Fruit fly (Drosophila melanogaster) ovary, adult (tissue): ENCODE results near the gene CG32161.

Experiments
- CG17801 ChIP-seq: fragments of 200-800 bp; optimal IDR thresholded peaks from 2 replicates; lab custom pipeline; 2019; ENCODE audit warnings: missing biosample characterization, mild to moderate bottlenecking, missing genetic modification characterization, moderate library complexity; ENCODE audit not compliant: partially characterized antibody

CG32161 gene

DNA sequence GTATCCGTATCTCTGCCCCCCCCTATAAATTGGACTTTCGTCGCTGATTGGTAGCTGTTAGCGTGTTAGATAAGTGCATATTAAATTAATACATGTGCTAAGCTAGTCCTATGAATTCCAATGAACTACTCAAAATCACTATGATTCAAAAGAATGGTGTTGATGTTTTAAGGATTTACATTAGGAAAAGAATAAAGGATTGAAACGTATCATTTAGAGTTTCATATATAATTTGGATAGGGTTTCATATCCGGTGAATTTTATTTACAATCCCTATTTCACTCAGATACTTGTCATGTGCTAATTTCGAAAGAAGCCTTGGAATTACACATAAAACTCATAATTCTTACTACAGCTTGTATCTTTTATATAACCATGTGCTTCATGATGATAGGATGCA is 14.3 kb downstream of the CG32161 start, which contains the start of gene CG13029:
TSS of gene CG13029 (plus strand) at position 301 of the 400 bp plus-strand sequence.
- TF ChIP-seq CG17801 = no peak

DNA sequence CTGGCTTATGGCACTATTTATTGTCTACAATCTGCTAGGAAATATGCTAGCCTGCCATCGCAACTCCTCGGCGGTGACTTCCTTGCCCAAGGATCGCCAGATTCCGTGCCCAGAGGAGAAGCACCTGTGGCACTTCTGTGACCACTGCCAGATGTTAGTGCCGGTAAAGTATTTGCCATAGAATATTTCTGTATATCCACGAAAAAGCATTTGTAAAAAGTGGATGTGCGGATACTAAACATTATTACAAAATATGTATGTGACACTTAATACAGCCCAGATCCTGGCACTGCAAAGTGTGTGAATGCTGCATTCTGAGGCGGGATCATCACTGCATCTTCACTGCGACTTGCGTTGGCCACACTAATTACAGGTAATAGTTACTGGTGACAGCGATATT is 14.9 kb downstream of the CG32161 start:
- TF ChIP-seq CG17801 = no peak

DNA sequence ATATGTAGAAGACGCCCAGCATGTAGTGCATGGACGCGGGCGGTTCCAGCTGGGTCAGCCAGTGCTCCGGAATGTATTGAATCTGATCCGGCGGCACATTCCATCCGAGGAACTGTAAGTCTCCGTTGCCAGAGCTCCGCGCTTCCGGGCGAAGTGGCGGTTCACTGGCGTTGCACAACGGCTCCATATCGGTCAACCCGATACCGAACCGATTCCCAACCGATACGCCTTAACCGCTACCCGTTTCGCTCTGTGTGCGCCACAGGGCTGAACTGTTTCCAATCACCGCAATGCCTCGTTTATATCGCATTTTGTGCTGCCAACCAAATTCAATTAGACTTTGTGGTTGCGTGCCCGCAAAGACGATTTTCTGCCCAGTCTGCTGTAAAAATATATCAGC is 16.3 kb downstream of the CG32161 start, which contains the start of gene Rh4:
TSS of gene Rh4 (minus strand) at position 234 of the 400 bp plus-strand sequence.
- no peak for TF ChIP-seq CG17801

DNA sequence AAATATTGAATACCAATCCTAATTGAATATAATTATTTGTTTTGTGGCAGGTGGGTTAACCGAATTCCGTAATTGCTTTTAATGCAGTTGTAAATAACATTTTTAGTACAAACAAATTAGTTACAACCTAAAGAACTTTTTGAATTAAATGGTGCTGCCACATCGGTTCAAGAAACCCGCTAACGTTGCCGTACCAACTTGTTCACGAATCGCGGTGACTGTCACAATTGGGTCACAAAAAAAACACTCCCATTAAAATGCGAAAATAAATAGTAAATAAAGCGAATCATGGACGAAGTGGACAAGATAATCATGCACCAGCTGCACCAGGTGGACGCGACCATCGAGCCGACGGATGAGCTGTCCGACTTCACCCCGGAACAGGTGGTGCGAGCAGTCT is 16.9 kb downstream of the CG32161 start, which contains the start of gene CG9951:
TSS of gene CG9951 (plus strand) at position 207 of the 400 bp plus-strand sequence.
- no peak for TF ChIP-seq CG17801

DNA sequence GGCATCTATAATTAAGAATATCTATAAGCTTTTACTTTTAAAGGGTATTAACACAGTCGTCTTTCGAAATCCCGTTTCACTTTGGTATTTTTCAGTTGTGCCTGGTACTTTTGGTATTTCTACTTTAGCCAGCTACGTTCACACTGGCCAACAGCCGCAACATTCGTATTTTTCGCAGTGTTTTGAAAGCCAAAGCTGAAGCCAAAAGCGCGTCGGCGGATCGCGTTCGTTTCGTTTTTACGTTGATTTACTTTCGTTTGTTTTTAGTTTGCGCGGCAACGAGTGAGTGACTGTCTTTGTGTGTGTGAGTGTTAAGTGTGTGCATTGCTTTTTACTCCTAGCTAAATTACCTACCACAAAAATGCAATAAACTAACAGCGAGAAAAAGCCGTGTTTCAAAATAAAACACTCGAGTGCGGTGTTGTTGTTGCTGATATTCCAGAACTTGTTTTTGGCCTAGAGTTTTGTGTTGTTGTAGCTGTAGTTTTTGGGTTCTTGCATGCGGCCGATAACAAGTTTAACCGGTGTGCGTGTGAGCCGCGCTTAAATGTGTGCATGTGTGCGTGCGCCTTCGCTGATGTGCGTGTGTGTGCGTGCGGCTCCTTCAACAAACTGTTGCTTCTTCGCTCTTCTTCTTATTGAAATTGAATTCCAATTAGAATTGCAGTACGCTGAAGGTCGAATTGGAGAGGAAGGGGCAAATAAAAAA is 19.2 kb downstream of the CG32161 start, which contains the start of gene Lmpt:
TSS of gene Lmpt (plus strand) at position 173 of the 709 bp plus-strand sequence.
- peak; percentile 62 for TF ChIP-seq CG17801

DNA sequence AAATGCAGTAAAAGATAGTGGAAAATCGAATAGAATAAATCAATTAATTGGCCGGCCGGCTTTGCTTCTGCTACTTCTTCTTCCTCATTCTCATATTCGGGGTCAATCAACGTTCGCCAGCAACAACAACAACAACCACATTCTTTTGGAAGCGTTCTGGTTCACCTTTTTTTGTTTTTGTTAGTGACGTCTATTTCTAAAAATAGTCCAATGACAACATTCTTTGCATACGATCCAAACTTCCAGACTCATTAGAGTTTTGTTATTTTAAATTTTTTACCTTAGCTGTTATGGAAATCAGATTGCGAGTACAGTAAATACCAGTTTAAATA is 19.8 kb downstream of the CG32161 start:
- TF ChIP-seq CG17801 = no peak

DNA sequence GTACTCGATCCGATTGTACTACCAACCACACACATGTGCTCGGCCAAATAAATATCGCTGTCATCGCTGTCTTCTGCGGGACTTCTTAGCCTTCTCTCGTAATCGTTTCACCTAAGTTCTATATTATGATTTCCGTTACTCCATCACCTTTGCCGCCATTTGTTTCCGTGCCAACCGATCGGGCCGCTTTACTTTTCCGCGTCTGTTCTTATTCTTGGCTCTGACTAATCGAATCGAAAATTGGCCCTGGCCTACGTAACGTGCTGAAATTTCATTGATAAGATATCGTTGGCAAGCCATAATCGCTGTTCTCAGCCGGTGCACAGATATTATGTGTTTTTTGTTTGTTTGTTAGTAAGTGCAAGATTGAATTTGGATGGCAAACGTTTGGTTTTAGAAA is 21.2 kb downstream of the CG32161 start:
- no peak for TF ChIP-seq CG17801

DNA sequence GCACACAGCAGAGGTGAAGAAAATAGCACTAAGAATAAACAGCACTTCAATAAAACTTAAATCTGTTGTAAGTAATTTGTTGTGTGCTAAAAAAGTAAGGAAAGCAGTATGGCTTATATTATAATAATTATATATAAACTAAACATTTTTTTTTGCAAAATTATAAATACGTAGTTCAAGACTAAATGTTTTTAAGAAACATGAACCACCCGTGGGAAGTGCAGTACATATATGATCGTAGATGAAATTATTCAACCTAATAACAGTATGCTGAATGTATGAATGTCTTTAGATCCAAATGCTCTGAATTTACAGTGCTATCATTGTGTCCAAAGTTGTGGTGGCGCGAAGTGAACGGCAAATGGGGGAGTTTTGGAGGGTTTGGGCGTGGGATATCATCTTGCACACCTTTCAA is 24.7 kb downstream of the CG32161 start:
- no peak for TF ChIP-seq CG17801

DNA sequence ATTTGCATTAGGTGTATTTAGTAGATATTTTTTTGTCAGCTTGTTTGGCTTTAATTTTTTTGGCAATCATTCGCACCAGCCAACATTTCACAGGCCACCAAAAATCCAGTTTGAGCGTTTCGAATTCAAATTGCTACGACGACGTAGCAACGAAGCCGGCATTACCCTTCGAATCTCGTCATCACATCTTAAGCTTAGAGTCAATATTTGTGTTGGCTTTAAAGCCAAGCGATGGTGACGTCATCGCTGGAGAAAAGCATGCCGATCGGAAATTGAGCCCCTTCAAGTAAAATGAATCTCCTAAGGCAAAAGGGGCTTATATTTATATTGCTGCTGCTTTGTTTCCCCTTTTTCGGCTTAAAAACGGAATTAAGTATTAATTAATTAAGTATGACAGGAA is 25.6 kb downstream of the CG32161 start:
- TF ChIP-seq CG17801 = no peak

DNA sequence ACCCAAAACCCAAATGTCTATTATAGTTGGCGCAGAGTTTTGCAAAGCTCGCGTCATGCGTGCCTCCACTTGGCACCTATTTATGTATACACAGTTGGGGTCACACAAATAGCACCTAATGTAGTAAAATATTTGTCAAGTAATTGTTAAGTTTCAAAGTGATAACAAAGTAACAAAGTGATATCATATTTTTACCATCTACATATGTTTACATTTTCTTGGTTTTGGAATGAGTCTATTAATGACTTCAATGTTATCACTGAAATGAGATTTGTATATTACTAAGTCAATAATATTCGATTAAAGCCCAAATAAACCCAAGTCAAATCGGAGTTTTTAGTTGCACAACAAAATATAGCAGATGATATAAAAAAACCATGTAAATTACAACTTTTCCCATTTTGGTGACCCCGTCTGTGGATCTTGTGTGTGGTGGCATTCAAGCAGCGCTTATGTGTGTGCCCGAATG is 26.5 kb downstream of the CG32161 start:
- no peak for TF ChIP-seq CG17801

DNA sequence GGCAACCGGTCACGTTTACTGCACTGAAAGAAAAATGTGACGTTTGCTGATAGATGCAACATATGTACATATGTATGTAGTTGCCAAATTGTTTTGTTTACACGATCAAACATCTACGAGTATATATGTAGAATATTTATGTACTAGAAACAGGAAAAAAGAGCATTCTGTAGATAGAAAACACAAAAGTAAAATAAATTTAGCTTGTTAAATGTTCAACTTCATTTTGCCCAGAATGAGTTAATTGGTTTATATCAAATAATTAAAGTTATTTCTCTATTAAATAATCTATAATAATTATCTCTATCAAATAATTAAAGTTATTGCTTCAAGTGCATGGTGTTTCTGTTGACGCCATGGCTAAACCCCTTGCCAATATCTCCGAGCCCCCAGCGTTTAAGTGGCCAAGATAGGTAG is 27.1 kb downstream of the CG32161 start:
- TF ChIP-seq CG17801 = no peak

DNA sequence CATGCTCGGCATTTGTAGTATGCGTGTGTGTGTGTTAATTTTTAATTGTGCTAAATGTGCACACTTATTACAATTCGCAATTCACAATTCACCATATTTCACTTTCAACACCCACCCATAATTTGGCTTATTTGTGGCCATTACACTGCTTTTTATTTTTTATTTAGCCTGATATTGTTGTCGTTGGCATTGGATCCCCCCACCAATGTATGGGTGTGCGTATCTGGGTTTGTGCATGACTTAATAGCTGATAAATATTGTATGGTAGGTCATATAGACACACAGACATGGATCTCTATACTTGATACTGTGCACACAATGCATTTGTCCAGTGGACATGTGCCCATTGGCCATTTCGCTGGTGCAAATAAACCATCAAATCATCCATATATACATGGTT is 27.7 kb downstream of the CG32161 start:
- TF ChIP-seq CG17801 = no peak

DNA sequence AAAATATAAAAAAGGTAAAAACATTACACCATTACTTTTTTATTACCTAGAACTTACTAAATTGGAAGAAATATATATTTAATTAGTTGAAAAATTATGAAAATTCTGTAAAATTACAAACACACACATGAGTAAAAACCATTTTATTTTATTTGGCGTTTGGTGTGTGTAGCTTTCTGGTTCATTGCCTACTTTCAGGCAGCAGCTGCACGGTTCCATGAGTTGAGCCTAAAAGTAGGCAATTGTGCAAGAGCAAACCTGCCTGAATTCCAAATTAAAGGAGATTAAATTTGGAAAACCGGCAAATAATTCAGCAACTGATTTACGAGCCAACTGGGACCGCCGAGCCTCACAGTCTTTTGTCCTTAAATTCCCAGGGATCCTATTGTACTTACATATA is 29.5 kb downstream of the CG32161 start:
- TF ChIP-seq CG17801 = no peak

DNA sequence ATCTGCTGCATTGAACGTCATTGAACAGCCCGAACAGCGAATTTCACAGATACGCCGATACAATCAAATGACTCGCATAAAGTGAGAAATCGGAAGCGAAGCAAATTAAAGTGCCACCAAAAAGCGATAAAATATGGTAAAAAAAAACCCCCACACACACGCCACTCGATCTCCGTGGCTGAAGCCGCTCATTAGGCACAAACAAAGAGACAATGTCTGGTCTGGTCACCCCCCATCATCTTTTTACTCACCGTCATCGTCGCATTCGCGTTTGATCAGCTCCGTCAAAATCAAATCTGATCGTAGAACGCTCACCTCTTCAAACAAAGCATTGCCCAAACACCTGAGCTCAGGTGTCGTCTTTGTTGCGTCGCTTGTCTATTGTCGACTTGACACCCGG is 29.9 kb downstream of the CG32161 start:
- no peak for TF ChIP-seq CG17801

DNA sequence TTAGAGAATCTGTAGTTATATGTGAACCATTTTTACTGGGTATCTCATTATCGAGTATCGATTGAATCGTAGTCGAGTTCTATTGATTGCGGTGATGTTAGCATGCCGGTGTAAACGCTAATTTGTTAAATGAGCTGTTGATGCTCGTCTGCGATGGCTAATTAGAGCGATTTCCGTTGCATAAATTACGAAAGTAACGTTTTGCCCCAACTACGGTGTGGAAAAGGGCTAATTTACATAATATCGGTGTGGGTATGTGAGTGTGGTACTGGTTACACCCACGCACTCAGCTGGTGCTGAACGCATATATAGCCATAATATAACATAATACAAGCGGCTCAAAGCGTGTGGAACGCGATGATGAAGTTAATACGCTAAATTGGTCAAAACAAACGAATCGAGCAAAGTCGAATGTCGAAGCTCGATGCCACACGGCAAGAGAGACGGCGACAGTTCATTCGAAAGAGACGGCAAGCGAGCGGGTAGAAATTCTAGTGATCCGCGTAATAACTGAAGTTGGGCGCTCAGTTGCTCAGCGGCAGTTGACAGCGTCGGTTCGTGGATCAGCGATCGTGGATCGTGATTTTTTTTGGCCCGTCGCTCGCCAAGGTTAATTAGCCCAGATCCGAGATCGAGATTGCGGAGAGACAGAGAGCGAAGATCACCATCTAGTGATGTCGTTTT is 30.9 kb downstream of the CG32161 start, which contains the start of gene CG32170:
TSS of gene CG32170 (plus strand) at position 525 of the 684 bp plus-strand sequence.
- TF ChIP-seq CG17801 = no peak

DNA sequence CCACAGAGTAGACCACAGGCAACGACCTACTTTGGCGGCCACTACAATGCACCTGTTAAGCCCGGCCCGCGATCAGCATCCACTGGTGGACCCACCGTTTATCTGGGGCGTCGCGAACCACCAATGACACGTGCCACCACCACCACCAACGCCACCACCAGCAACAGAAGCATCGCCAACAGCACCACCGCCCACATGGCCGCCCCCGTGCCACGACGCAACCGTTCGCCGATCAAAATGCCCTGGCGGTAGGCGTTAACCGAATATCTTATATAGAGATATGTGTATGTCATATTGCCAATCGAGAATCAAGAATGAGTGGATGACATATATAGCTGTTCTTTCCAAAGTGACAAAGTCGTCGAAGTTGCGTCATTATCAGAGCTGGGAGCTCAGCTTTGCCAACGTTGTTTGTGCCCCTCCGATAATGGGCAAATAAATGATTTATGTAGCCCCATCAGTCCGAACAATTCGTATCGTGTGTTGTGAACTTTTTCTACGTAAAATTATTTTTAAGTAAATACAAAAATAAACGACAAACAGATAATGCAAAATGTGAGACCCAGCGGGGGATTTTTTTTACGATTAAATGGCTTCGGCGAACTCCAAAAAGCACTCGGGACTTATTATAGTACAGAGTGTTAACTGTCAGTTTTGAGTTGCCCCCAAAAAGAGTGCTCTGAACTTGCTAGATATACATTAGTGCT is 33.0 kb downstream of the CG32161 start:
- no peak for TF ChIP-seq CG17801

DNA sequence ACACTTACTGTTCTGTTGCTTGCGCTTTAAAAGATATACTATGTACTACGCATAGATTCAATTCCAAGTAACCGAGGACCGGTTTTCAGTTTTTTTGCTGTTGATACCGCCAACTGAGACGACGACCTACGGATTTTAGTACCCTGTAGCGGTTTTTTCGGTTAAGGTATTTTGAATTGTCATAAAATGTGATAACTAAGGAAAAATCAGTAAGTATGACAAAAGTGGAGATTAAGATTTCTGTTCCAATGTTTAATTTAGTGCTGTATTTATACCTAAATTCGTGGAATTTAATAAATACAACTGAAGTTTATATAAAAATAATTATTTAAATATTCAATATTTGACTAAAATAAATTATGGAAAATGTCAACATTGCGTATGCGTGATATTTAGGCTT is 35.1 kb downstream of the CG32161 start:
- TF ChIP-seq CG17801 = no peak
